Worm (Caenorhabditis elegans): Measurements from ENCODE around the gene pigq-1.

DNA sequence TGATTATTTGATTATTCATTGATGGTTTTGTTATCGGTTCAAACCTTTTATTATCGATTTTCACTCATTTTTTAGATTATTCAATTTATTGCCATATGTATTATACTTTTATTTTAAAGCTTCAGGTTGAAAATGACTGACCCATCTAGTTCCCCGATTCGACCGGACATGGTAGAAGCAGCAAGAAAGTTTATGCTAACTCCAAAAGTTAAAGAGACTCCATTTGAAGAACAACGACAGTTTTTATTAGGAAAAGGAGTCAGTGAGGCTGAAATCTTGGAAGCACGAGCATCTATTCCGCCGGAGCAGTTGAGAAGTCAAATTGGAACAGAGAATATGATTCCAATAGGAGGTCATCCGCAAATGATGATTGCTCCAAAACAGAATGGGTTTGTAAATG, 36.0 kb upstream of the pigq-1 start, which contains the start of gene prx-14:
- TF ChIP-seq nhr-76 (tag; optimal IDR thresholded peaks at IDR 0.05) (no peak), bed-3 (GFP tag; optimal IDR thresholded peaks at IDR 0.05) (no peak), blmp-1 (tag; optimal IDR thresholded peaks at IDR 0.05) (no peak), unc-62 (GFP tag; optimal IDR thresholded peaks at IDR 0.05) (no peak), nhr-2 (tag; optimal IDR thresholded peaks at IDR 0.05) (no peak), unc-39 (tag; optimal IDR thresholded peaks at IDR 0.05) (no peak), elt-3 (tag; optimal IDR thresholded peaks at IDR 0.05) (no peak)

Measured in whole organism, mixed stage, embryonic.